Worm (Caenorhabditis elegans) whole organism, young adult: Measurements from ENCODE around the gene F45E12.6.

Experiments used
- F55B11.4 ChIP-seq: sonication (generic microtip); optimal IDR thresholded peaks from 2 replicates; lab custom pipeline; 2016; ENCODE audit warnings: missing compliant biosample characterization, missing genetic modification characterization, borderline replicate concordance; ENCODE audit not compliant: insufficient read depth
- efl-1 ChIP-seq: fragments of 150-350 bp; optimal IDR thresholded peaks from 2 replicates; lab custom pipeline; 2014; ENCODE audit warnings: missing biosample characterization, missing genetic modification reagents, missing genetic modification characterization
- egl-44 ChIP-seq: fragments of 200-800 bp; sonication (Bioruptor generic); IDR thresholded peaks from 2 replicates; pipeline ENCODE4 v1.3.6; 2022; ENCODE audit warnings: missing genetic modification reagents, missing genetic modification characterization, missing compliant biosample characterization
- egrh-3 ChIP-seq: fragments of 200-800 bp; sonication (Bioruptor generic); IDR thresholded peaks from 2 replicates; pipeline ENCODE4 v1.3.6; 2022; ENCODE audit warnings: missing genetic modification reagents, missing genetic modification characterization, missing compliant biosample characterization
- gei-17 ChIP-seq: fragments of 200-800 bp; sonication (Bioruptor generic); optimal IDR thresholded peaks from 2 replicates; lab custom pipeline; 2018; ENCODE audit warnings: mild to moderate bottlenecking, missing genetic modification characterization, missing compliant biosample characterization
- pha-4 ChIP-seq: fragments of 150-350 bp; sonication (generic microtip); optimal IDR thresholded peaks from 2 replicates; lab custom pipeline; 2014; ENCODE audit warnings: missing biosample characterization, missing genetic modification reagents, missing genetic modification characterization
- ztf-26 ChIP-seq: sonication (generic microtip); optimal IDR thresholded peaks from 2 replicates; lab custom pipeline; 2017; ENCODE audit warnings: missing genetic modification characterization, missing compliant biosample characterization

- no peak for TF ChIP-seq F55B11.4 (tag; lab: Kevin White, UChicago)
- TF ChIP-seq ztf-26 (tag; lab: Kevin White, UChicago): peak; percentile 95
- TF ChIP-seq efl-1: no peak
- TF ChIP-seq gei-17 (GFP tag; lab: Kevin White, UChicago): no peak
- TF ChIP-seq pha-4: peak; percentile 49
- TF ChIP-seq egl-44 (GFP tag; lab: Robert Waterston, UW): no peak
- no peak for TF ChIP-seq egrh-3 (GFP tag; lab: Robert Waterston, UW)
Observed at ce11 chrII:7337469-7337893, 23.5 kb upstream of the F45E12.6 start.
